Worm (Caenorhabditis elegans) whole organism, midembryonic: ENCODE measurements around the gene nft-1.

Experiments
- flt-1 ChIP-seq: fragments of 200-800 bp; sonication (Bioruptor generic); IDR thresholded peaks from 2 replicates; pipeline ENCODE4 v1.3.6; 2022; ENCODE audit warnings: missing genetic modification characterization, missing compliant biosample characterization
- klf-2 ChIP-seq: fragments of 200-800 bp; sonication (Bioruptor generic); conservative IDR thresholded peaks from 2 replicates; pipeline ENCODE4 v1.3.6; 2022; ENCODE audit warnings: missing genetic modification reagents, missing genetic modification characterization, missing compliant biosample characterization
- ref-1 ChIP-seq: fragments of 200-800 bp; sonication (Bioruptor generic); conservative IDR thresholded peaks from 2 replicates; pipeline ENCODE4 v1.3.6; 2022; ENCODE audit warnings: missing genetic modification reagents, missing genetic modification characterization, missing compliant biosample characterization
- tab-1 ChIP-seq: fragments of 200-800 bp; sonication (Bioruptor generic); IDR thresholded peaks from 2 replicates; pipeline ENCODE4 v1.3.6; 2022; ENCODE audit warnings: missing genetic modification characterization, missing compliant biosample characterization
- ztf-29 ChIP-seq: fragments of 200-800 bp; sonication (Bioruptor generic); IDR thresholded peaks from 2 replicates; pipeline ENCODE4 v1.3.6; 2022; ENCODE audit warnings: missing genetic modification reagents, missing genetic modification characterization, missing compliant biosample characterization

- TF ChIP-seq klf-2 (no peak), tab-1 (GFP tag; lab: Robert Waterston, UW) (no peak), ztf-29 (GFP tag; lab: Robert Waterston, UW) (no peak), flt-1 (GFP tag; lab: Robert Waterston, UW) (no peak), ref-1 (GFP tag; lab: Robert Waterston, UW) (no peak)
Measured at ce11 chrIII:11896652-11897051, 27.0 kb upstream of the nft-1 start.
